Worm (Caenorhabditis elegans): ENCODE measurements around the gene vit-6.
A peak's percentile ranks its signal among the peaks of the same experiment; 100 is the strongest.

Gene vit-6

DNA sequence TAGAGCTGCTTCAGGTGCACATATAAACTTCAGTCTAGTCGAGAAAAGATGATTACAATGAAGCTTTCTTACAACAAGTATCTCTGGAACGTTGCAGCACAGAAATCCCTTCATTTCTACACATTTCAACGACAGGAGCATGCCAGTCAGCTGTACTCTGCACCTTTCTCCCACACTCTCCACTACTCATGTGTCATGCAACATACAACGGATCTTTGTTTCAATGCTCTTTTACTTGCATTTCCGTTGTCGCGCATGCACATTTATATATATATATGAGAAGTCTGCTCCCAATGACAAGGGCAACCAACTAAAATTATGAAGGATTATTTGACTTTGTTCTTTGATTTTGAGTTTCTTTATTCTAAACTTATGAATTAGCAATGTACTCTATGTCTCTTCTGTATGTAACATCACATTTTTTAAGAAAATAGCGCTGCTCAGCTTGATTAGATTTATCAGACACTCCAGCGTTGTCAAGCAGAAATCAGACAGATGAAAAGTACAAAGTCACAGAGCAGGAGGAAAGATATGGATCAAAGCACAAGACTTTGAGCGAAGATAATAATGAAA, 25.8 kb upstream of the vit-6 start:
- TF ChIP-seq ceh-58 (GFP tag; IDR thresholded peaks at IDR 0.05) (no peak), mes-4 (tag; optimal IDR thresholded peaks at IDR 0.05) (no peak)

DNA sequence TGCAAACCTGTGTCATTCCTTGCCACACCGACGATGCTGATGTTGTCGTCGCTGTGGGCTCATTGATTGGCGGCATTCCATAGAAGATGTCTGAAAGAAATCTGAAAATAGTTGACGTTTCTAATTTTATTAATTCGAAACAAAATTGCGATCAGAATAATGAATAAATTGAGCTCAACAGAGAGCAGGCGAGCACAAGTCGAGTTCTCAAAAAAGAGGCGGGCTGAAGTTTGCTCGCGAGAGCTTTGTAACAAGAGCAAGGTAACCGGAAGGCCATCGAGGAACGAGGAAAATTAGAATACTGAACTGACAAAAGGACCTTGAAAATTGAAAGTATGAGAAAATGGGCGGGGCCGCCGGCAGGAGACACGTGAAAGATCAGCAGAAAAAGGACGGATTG, 24.5 kb upstream of the vit-6 start, which contains the start of gene nhr-66:
Gene nhr-66, minus strand, starts transcription at position 101 of the 400 bp plus-strand sequence.
- TF ChIP-seq D2030.7 (GFP tag; IDR thresholded peaks at IDR 0.05) (no peak), ztf-28 (GFP tag; IDR thresholded peaks at IDR 0.05) (no peak), lag-1 (GFP tag; IDR thresholded peaks at IDR 0.05) (no peak), ztf-22 (GFP tag; optimal IDR thresholded peaks at IDR 0.05) (no peak), nfya-2 (GFP tag; IDR thresholded peaks at IDR 0.05) (no peak), rpc-1 (optimal IDR thresholded peaks at IDR 0.05) (no peak), rpc-1 (tag; optimal IDR thresholded peaks at IDR 0.05) (no peak), madf-3 (GFP tag; IDR thresholded peaks at IDR 0.05) (no peak), him-1 (tag; optimal IDR thresholded peaks at IDR 0.05) (no peak), T07F8.4 (tag; optimal IDR thresholded peaks at IDR 0.05) (no peak), nhr-27 (tag; optimal IDR thresholded peaks at IDR 0.05) (no peak), let-526 (GFP tag; IDR thresholded peaks at IDR 0.05) (no peak)

ce11 chrIV:8239584-8239983, 21.4 kb upstream of the vit-6 start:
- TF ChIP-seq ceh-100 (GFP tag; IDR thresholded peaks at IDR 0.05) (no peak), sptf-2 (GFP tag; optimal IDR thresholded peaks at IDR 0.05) (no peak), efl-1 (GFP tag; optimal IDR thresholded peaks at IDR 0.05) (no peak), T26A5.8 (tag; optimal IDR thresholded peaks at IDR 0.05) (no peak), mes-4 (tag; optimal IDR thresholded peaks at IDR 0.05) (no peak), B0019.2 (GFP tag; conservative IDR thresholded peaks at IDR 0.05) (no peak), madf-8 (GFP tag; conservative IDR thresholded peaks at IDR 0.05) (no peak), B0035.1 (tag; optimal IDR thresholded peaks at IDR 0.05) (no peak), nhr-179 (tag; optimal IDR thresholded peaks at IDR 0.05) (no peak), F49E8.2 (tag; optimal IDR thresholded peaks at IDR 0.05; ENCODE audit: insufficient read depth) (no peak), ceh-79 (tag; optimal IDR thresholded peaks at IDR 0.05) (no peak), hlh-12 (tag; optimal IDR thresholded peaks at IDR 0.05) (no peak), akir-1 (GFP tag; optimal IDR thresholded peaks at IDR 0.05) (no peak), hsf-1 (GFP tag; IDR thresholded peaks at IDR 0.05) (no peak), hmg-20 (GFP tag; IDR thresholded peaks at IDR 0.05) (no peak), pha-4 (tag; optimal IDR thresholded peaks at IDR 0.05) (no peak), chd-7 (tag; optimal IDR thresholded peaks at IDR 0.05) (no peak)

- TF ChIP-seq nhr-80 (tag; optimal IDR thresholded peaks at IDR 0.05) = peak; percentile 25
- no peak for TF ChIP-seq tlf-1 (GFP tag; optimal IDR thresholded peaks at IDR 0.05)
Observed at ce11 chrIV:8241312-8241833, 19.6 kb upstream of the vit-6 start.

DNA sequence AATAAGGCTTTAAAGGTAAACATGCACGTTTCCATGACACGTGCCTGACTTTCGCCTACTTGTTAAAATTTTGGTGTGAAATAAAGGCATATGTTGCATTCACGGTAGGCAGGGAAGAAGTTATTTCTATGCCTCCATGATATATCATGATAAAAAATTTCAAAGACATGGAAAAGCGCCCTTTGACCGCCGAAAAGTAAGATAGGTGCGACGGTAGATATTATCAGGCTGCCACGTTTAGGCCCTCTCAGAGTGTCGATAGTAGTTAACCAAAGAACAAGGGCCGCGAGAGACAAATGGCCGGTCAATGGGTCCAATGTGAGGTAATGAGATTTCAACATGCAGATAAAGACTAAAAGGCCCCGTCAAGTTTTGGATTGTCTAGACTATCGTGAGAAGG, 17.8 kb upstream of the vit-6 start:
- TF ChIP-seq xnd-1 (tag; optimal IDR thresholded peaks at IDR 0.05) = no peak
- no peak for TF ChIP-seq F52B5.7 (tag; optimal IDR thresholded peaks at IDR 0.05)
- no peak for TF ChIP-seq nhr-120 (GFP tag; IDR thresholded peaks at IDR 0.05)
- no peak for TF ChIP-seq dox-1 (GFP tag; IDR thresholded peaks at IDR 0.05)
- no peak for TF ChIP-seq aptf-2 (GFP tag; conservative IDR thresholded peaks at IDR 0.05)
- TF ChIP-seq repo-1 (tag; optimal IDR thresholded peaks at IDR 0.05) = no peak
- TF ChIP-seq hrde-1 (tag; optimal IDR thresholded peaks at IDR 0.05; ENCODE audit: borderline replicate concordance) = no peak
- TF ChIP-seq athp-1 (tag; optimal IDR thresholded peaks at IDR 0.05) = no peak
- TF ChIP-seq B0019.2 (GFP tag; conservative IDR thresholded peaks at IDR 0.05) = no peak
- TF ChIP-seq ceh-40 (GFP tag; IDR thresholded peaks at IDR 0.05) = no peak
- TF ChIP-seq efl-1 (GFP tag; optimal IDR thresholded peaks at IDR 0.05) = no peak
- no peak for TF ChIP-seq rcor-1 (GFP tag; IDR thresholded peaks at IDR 0.05)
- TF ChIP-seq atf-7 (tag; optimal IDR thresholded peaks at IDR 0.05) = no peak
- TF ChIP-seq T26A5.8 (tag; optimal IDR thresholded peaks at IDR 0.05) = no peak
- TF ChIP-seq snpc-1.1 (tag; optimal IDR thresholded peaks at IDR 0.05; ENCODE audit: insufficient read depth) = no peak
- TF ChIP-seq sdz-38 (tag; optimal IDR thresholded peaks at IDR 0.05) = no peak

Data from whole organism, young adult.